Fruit fly (Drosophila melanogaster) whole organism, embryonic: ENCODE data around the gene CG6230.

Experiments
- CG10321 ChIP-seq: fragments of 200-800 bp; sonication (Bioruptor generic); IDR thresholded peaks from 2 replicates; pipeline ENCODE4 v1.3.6; 2022; ENCODE audit warnings: missing biosample characterization, missing genetic modification characterization
- CG11085 ChIP-seq: fragments of 200-800 bp; sonication (Bioruptor generic); IDR thresholded peaks from 2 replicates; pipeline ENCODE4 v1.3.6; 2022; ENCODE audit warnings: missing biosample characterization, missing genetic modification characterization
- CG13296 ChIP-seq: fragments of 200-800 bp; sonication (Bioruptor generic); optimal IDR thresholded peaks from 3 replicates; lab custom pipeline; 2018; ENCODE audit warnings: missing biosample characterization, mild to moderate bottlenecking, missing genetic modification characterization
- CG13775 ChIP-seq: fragments of 200-800 bp; sonication (Bioruptor generic); optimal IDR thresholded peaks from 3 replicates; lab custom pipeline; 2017; ENCODE audit warnings: missing biosample characterization, mild to moderate bottlenecking, missing genetic modification characterization
- CG15696 ChIP-seq: fragments of 200-800 bp; sonication (Bioruptor generic); optimal IDR thresholded peaks from 2 replicates; lab custom pipeline; 2019; ENCODE audit warnings: missing biosample characterization, mild to moderate bottlenecking, missing genetic modification characterization, moderate library complexity
- CG17912 ChIP-seq: fragments of 200-800 bp; sonication (Bioruptor generic); optimal IDR thresholded peaks from 2 replicates; lab custom pipeline; 2018; ENCODE audit warnings: missing biosample characterization, mild to moderate bottlenecking, missing genetic modification characterization
- CG2120 ChIP-seq: fragments of 200-800 bp; sonication (Bioruptor generic); optimal IDR thresholded peaks from 3 replicates; lab custom pipeline; 2016; ENCODE audit warnings: missing biosample characterization, missing genetic modification characterization
- CG3163 ChIP-seq: fragments of 200-800 bp; sonication (Bioruptor generic); optimal IDR thresholded peaks from 3 replicates; lab custom pipeline; 2016; ENCODE audit warnings: missing biosample characterization, missing genetic modification characterization
- CG3726 ChIP-seq: fragments of 200-800 bp; sonication (Bioruptor generic); IDR thresholded peaks from 3 replicates; pipeline ENCODE4, ENCODE4 v1.3.6; 2022; ENCODE audit warnings: missing biosample characterization, missing genetic modification characterization
- CG7271 ChIP-seq: fragments of 200-800 bp; sonication (Bioruptor generic); optimal IDR thresholded peaks from 2 replicates; lab custom pipeline; 2018; ENCODE audit warnings: missing biosample characterization, mild to moderate bottlenecking, missing genetic modification characterization, moderate library complexity
- CG7987 ChIP-seq: fragments of 200-800 bp; sonication (Bioruptor generic); optimal IDR thresholded peaks from 2 replicates; lab custom pipeline; 2018; ENCODE audit warnings: missing biosample characterization, mild to moderate bottlenecking, missing genetic modification characterization, moderate library complexity
- CG8290 ChIP-seq, 3 experiments: fragments of 200-800 bp; sonication (Bioruptor generic); optimal IDR thresholded peaks; 2 replicates each; lab custom pipeline; 2016 to 2019; ENCODE audit warnings: missing biosample characterization in 3 of 3, missing genetic modification characterization in 3 of 3, mild to moderate bottlenecking in 2 of 3, moderate library complexity in 1 of 3
- Chrac-16 ChIP-seq: fragments of 200-800 bp; sonication (Bioruptor generic); optimal IDR thresholded peaks from 3 replicates; lab custom pipeline; 2016; ENCODE audit warnings: missing biosample characterization, missing genetic modification characterization
- CrebB ChIP-seq: fragments of 200-800 bp; sonication (Bioruptor generic); optimal IDR thresholded peaks from 3 replicates; lab custom pipeline; 2018; ENCODE audit warnings: missing biosample characterization, mild to moderate bottlenecking, missing genetic modification characterization
- Fer2 ChIP-seq: fragments of 200-800 bp; sonication (Bioruptor generic); optimal IDR thresholded peaks from 2 replicates; lab custom pipeline; 2018; ENCODE audit warnings: missing biosample characterization, mild to moderate bottlenecking, missing genetic modification characterization, moderate library complexity
- HLH54F ChIP-seq: fragments of 200-800 bp; sonication (Bioruptor generic); optimal IDR thresholded peaks from 3 replicates; lab custom pipeline; 2016; ENCODE audit warnings: missing biosample characterization, missing genetic modification characterization
- Hr3 ChIP-seq: fragments of 200-800 bp; sonication (Bioruptor generic); optimal IDR thresholded peaks from 3 replicates; lab custom pipeline; 2016; ENCODE audit warnings: missing biosample characterization, missing genetic modification characterization
- Hr39 ChIP-seq: fragments of >200 bp; optimal IDR thresholded peaks from 2 replicates; lab custom pipeline; 2017
- Hr78 ChIP-seq, 2 experiments: fragments of 200-800 bp in 1 of 2; fragments of >200 bp in 1 of 2; sonication (Bioruptor generic) in 1 of 2; optimal IDR thresholded peaks; 2 replicates each; lab custom pipeline; 2017 to 2019; ENCODE audit warnings: missing biosample characterization in 2 of 2, missing genetic modification characterization in 2 of 2, mild to moderate bottlenecking in 1 of 2, moderate library complexity in 1 of 2
- MBD-R2 ChIP-seq: fragments of 200-800 bp; sonication (Bioruptor generic); IDR thresholded peaks from 2 replicates; pipeline ENCODE4 v1.3.6; 2022; ENCODE audit warnings: missing biosample characterization, missing genetic modification characterization
- Mad ChIP-seq: fragments of 200-800 bp; sonication (Bioruptor generic); optimal IDR thresholded peaks from 2 replicates; lab custom pipeline; 2016; ENCODE audit warnings: missing biosample characterization, missing genetic modification characterization
- Max ChIP-seq: fragments of 200-800 bp; sonication (Bioruptor generic); optimal IDR thresholded peaks from 2 replicates; lab custom pipeline; 2016; ENCODE audit warnings: missing biosample characterization, mild to moderate bottlenecking, missing genetic modification characterization
- NK7.1 ChIP-seq: fragments of 200-800 bp; sonication (Bioruptor generic); optimal IDR thresholded peaks from 3 replicates; lab custom pipeline; 2016; ENCODE audit warnings: missing biosample characterization, missing genetic modification characterization
- Optix ChIP-seq: fragments of 200-800 bp; sonication (Bioruptor generic); IDR thresholded peaks from 3 replicates; pipeline ENCODE4 v1.3.6; 2022; ENCODE audit warnings: missing biosample characterization, missing genetic modification characterization
- Rfx ChIP-seq: fragments of 200-800 bp; sonication (Bioruptor generic); IDR thresholded peaks from 2 replicates; pipeline ENCODE4 v1.3.6; 2022; ENCODE audit warnings: missing biosample characterization, missing genetic modification characterization
- Rx ChIP-seq: fragments of 200-800 bp; sonication (Bioruptor generic); IDR thresholded peaks from 2 replicates; pipeline ENCODE4 v1.3.6; 2022; ENCODE audit warnings: missing biosample characterization, missing genetic modification characterization
- ap ChIP-seq: fragments of 200-800 bp; sonication (Bioruptor generic); IDR thresholded peaks from 2 replicates; pipeline ENCODE4 v1.3.6; 2022; ENCODE audit warnings: missing biosample characterization, missing genetic modification characterization
- az2 ChIP-seq: fragments of 200-800 bp; sonication (Bioruptor generic); optimal IDR thresholded peaks from 3 replicates; lab custom pipeline; 2016; ENCODE audit warnings: missing biosample characterization, missing genetic modification characterization
- bigmax ChIP-seq: fragments of 200-800 bp; sonication (Bioruptor generic); optimal IDR thresholded peaks from 2 replicates; lab custom pipeline; 2018; ENCODE audit warnings: missing biosample characterization, mild to moderate bottlenecking, missing genetic modification characterization
- cato ChIP-seq: fragments of 200-800 bp; sonication (Bioruptor generic); optimal IDR thresholded peaks from 2 replicates; lab custom pipeline; 2016; ENCODE audit warnings: missing biosample characterization, missing genetic modification characterization, borderline replicate concordance
- dm ChIP-seq: fragments of 200-800 bp; sonication (Bioruptor generic); optimal IDR thresholded peaks from 3 replicates; lab custom pipeline; 2016; ENCODE audit warnings: missing biosample characterization, missing genetic modification characterization
- dmrt99B ChIP-seq: fragments of 200-800 bp; sonication (Bioruptor generic); optimal IDR thresholded peaks from 2 replicates; lab custom pipeline; 2018; ENCODE audit warnings: missing biosample characterization, mild to moderate bottlenecking, missing genetic modification characterization, moderate library complexity
- dysf ChIP-seq: fragments of 200-800 bp; sonication (Bioruptor generic); IDR thresholded peaks from 3 replicates; pipeline ENCODE4 v1.3.6; 2022; ENCODE audit warnings: missing biosample characterization, missing genetic modification characterization
- eve ChIP-seq, 2 experiments: fragments of >200 bp; optimal IDR thresholded peaks; 2 replicates each; lab custom pipeline; 2017; ENCODE audit warnings: missing biosample characterization in 2 of 2, missing genetic modification characterization in 2 of 2
- eyg ChIP-seq: fragments of 200-800 bp; sonication (Bioruptor generic); optimal IDR thresholded peaks from 3 replicates; lab custom pipeline; 2016; ENCODE audit warnings: missing biosample characterization, missing genetic modification characterization
- fd102C ChIP-seq: fragments of 200-800 bp; sonication (Bioruptor generic); optimal IDR thresholded peaks from 2 replicates; lab custom pipeline; 2018; ENCODE audit warnings: missing biosample characterization, mild to moderate bottlenecking, missing genetic modification characterization, moderate library complexity
- ftz-f1 ChIP-seq: fragments of 200-800 bp; sonication (Bioruptor generic); optimal IDR thresholded peaks from 2 replicates; lab custom pipeline; 2016; ENCODE audit warnings: missing biosample characterization, missing genetic modification characterization
- gcm ChIP-seq: fragments of 200-800 bp; sonication (Bioruptor generic); optimal IDR thresholded peaks from 2 replicates; lab custom pipeline; 2019; ENCODE audit warnings: missing biosample characterization, mild to moderate bottlenecking, missing genetic modification characterization, moderate library complexity
- gsb ChIP-seq: fragments of 200-800 bp; sonication (Bioruptor generic); IDR thresholded peaks from 2 replicates; pipeline ENCODE4 v1.3.6; 2022; ENCODE audit warnings: missing biosample characterization, missing genetic modification characterization
- her ChIP-seq: fragments of 200-800 bp; sonication (Bioruptor generic); optimal IDR thresholded peaks from 2 replicates; lab custom pipeline; 2016; ENCODE audit warnings: missing biosample characterization, missing genetic modification characterization
- jigr1 ChIP-seq: fragments of 200-800 bp; sonication (Bioruptor generic); IDR thresholded peaks from 3 replicates; pipeline ENCODE4 v1.3.6; 2022; ENCODE audit warnings: missing biosample characterization, missing genetic modification characterization
- lola ChIP-seq, 3 experiments: fragments of >200 bp in 2 of 3; fragments of 200-800 bp in 1 of 3; sonication (Bioruptor generic) in 1 of 3; optimal IDR thresholded peaks; 2 replicates each; lab custom pipeline; 2017 to 2019; ENCODE audit warnings: missing biosample characterization in 3 of 3, missing genetic modification characterization in 3 of 3, mild to moderate bottlenecking in 1 of 3, moderate library complexity in 1 of 3
- maf-S ChIP-seq: fragments of 200-800 bp; sonication (Bioruptor generic); optimal IDR thresholded peaks from 2 replicates; lab custom pipeline; 2016; ENCODE audit warnings: missing biosample characterization, missing genetic modification characterization
- nerfin-2 ChIP-seq: fragments of 200-800 bp; sonication (Bioruptor generic); IDR thresholded peaks from 2 replicates; pipeline ENCODE4 v1.3.6; 2022; ENCODE audit warnings: missing biosample characterization, missing genetic modification characterization; ENCODE audit not compliant: partially characterized antibody
- odd ChIP-seq: fragments of 200-800 bp; sonication (Bioruptor generic); optimal IDR thresholded peaks from 2 replicates; lab custom pipeline; 2017; ENCODE audit warnings: missing biosample characterization, mild to moderate bottlenecking, missing genetic modification characterization
- pan ChIP-seq, 4 experiments: fragments of >200 bp in 3 of 4; fragments of 200-800 bp in 1 of 4; sonication (Bioruptor generic) in 1 of 4; optimal IDR thresholded peaks in 3 of 4; IDR thresholded peaks in 1 of 4; 2 replicates each; pipeline versions ENCODE4 v1.3.6 to Lab custom; 2017 to 2022; ENCODE audit warnings: missing biosample characterization in 2 of 4, missing genetic modification characterization in 2 of 4, mixed read lengths in 1 of 4
- sd ChIP-seq: fragments of 200-800 bp; sonication (Bioruptor generic); optimal IDR thresholded peaks from 3 replicates; lab custom pipeline; 2018; ENCODE audit warnings: missing biosample characterization, mild to moderate bottlenecking, missing genetic modification characterization, moderate library complexity
- shn ChIP-seq: fragments of 200-800 bp; sonication (Bioruptor generic); optimal IDR thresholded peaks from 3 replicates; lab custom pipeline; 2016; ENCODE audit warnings: missing biosample characterization, missing genetic modification characterization
- sima ChIP-seq: fragments of 200-800 bp; sonication (Bioruptor generic); optimal IDR thresholded peaks from 2 replicates; lab custom pipeline; 2016; ENCODE audit warnings: missing biosample characterization, missing genetic modification characterization
- stc ChIP-seq: fragments of 200-800 bp; sonication (Bioruptor generic); IDR thresholded peaks from 2 replicates; pipeline ENCODE4 v1.3.6; 2022; ENCODE audit warnings: missing biosample characterization, missing genetic modification characterization

CG6230 gene

DNA sequence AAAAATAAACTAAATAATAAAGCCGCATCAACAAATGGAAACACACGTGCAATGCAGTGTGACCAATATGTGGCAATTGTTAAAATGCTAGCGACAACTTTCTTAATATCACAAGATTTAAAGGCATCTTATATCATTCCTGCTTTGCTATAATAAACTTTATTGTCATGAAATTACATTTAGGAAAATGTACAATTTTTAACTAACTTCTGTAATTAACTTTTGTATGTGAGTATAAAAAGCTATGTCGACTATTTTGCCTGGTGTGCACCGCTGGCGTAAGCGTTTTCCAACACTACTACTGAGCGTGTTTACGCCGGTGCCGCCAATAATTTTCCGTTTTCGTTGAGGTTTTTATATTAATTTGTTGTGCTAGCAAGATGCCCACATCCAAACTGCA lies 3.4 kb upstream of the CG6230 start, which contains the start of the genes Csl4 and Nup160 (continued):
- TF ChIP-seq az2 (GFP tag; lab: Kevin White, UChicago) (peak; percentile 96), Fer2 (tag; lab: Kevin White, UChicago) (peak; percentile 57), Hr78 (GFP tag; optimal IDR thresholded peaks at IDR 0.05; lab: Kevin White, UChicago) (no peak), CG7987 (GFP tag; lab: Kevin White, UChicago) (peak; percentile 52), nerfin-2 (GFP tag; lab: Robert Waterston, UW) (no peak), NK7.1 (GFP tag; lab: Kevin White, UChicago) (peak; percentile 61), stc (GFP tag; lab: Robert Waterston, UW) (peak; percentile 57), CG7271 (tag; lab: Kevin White, UChicago) (peak; percentile 7), Mad (GFP tag; lab: Kevin White, UChicago) (peak; percentile 79), CG2120 (GFP tag; lab: Kevin White, UChicago) (peak; percentile 93), maf-S (GFP tag; lab: Kevin White, UChicago) (peak; percentile 83), dm (peak; percentile 93), eyg (peak; percentile 79), sd (tag; lab: Kevin White, UChicago) (no peak), gsb (GFP tag; lab: Robert Waterston, UW) (no peak), bigmax (GFP tag; lab: Kevin White, UChicago) (no peak), CG8290 (GFP tag; optimal IDR thresholded peaks at IDR 0.05; lab: Kevin White, UChicago) (peak; percentile 63), CG8290 (tag; optimal IDR thresholded peaks at IDR 0.05; lab: Kevin White, UChicago) (no peak), dysf (GFP tag; lab: Robert Waterston, UW) (peak; percentile 71; the same call in 2 of the 3 replicates), CG3163 (GFP tag; lab: Kevin White, UChicago) (peak; percentile 35), Rx (GFP tag; lab: Robert Waterston, UW) (peak; percentile 60), Rfx (peak; percentile 88), CG3726 (GFP tag; lab: Robert Waterston, UW) (peak; percentile 55; the same call in 1 of the 3 replicates), ap (GFP tag; lab: Robert Waterston, UW) (0 out of 2 replicates have a peak, but pooled peaks have one; percentile 23), Hr39 (no peak), Max (peak; percentile 96), CrebB (tag; lab: Kevin White, UChicago) (peak; percentile 65), HLH54F (GFP tag; lab: Kevin White, UChicago) (peak; percentile 90), gcm (GFP tag; lab: Kevin White, UChicago) (no peak), CG11085 (GFP tag; lab: Robert Waterston, UW) (peak; percentile 48), pan (optimal IDR thresholded peaks at IDR 0.05; lab: Kevin White, UChicago) (no peak), pan (GFP tag; optimal IDR thresholded peaks at IDR 0.05 in 1 of 2, IDR thresholded peaks at IDR 0.05 in 1 of 2) (peak in 1 of 2 experiments; percentile 81), CG10321 (GFP tag; lab: Robert Waterston, UW) (no peak), ftz-f1 (GFP tag; lab: Kevin White, UChicago) (peak; percentile 46), shn (peak; percentile 82), sima (GFP tag; lab: Kevin White, UChicago) (no peak), jigr1 (GFP tag; lab: Robert Waterston, UW) (no peak), CG15696 (tag; lab: Kevin White, UChicago) (peak; percentile 49), eve (GFP tag; optimal IDR thresholded peaks at IDR 0.05; lab: Kevin White, UChicago) (no peak), fd102C (GFP tag; lab: Kevin White, UChicago) (no peak), CG13296 (GFP tag; lab: Kevin White, UChicago) (peak; percentile 60), MBD-R2 (GFP tag; lab: Robert Waterston, UW) (peak; percentile 93), Chrac-16 (peak; percentile 88), dmrt99B (tag; lab: Kevin White, UChicago) (no peak), lola (GFP tag; optimal IDR thresholded peaks at IDR 0.05; lab: Kevin White, UChicago) (peak in 1 of 3 experiments; percentile 67), cato (GFP tag; lab: Kevin White, UChicago) (peak; percentile 67), CG17912 (GFP tag; lab: Kevin White, UChicago) (no peak), odd (GFP tag; lab: Kevin White, UChicago) (no peak), CG13775 (peak; percentile 79), Optix (GFP tag; lab: Robert Waterston, UW) (0 out of 3 replicates have a peak, but pooled peaks have one; percentile 37), Hr3 (GFP tag; lab: Kevin White, UChicago) (peak; percentile 71), her (GFP tag; lab: Kevin White, UChicago) (peak; percentile 84)
